Fruit fly (Drosophila melanogaster) S2 (cell line): Measurements from ENCODE around the gene CG43168.

Source experiments
- CG8478 ChIP-seq: fragments of >200 bp; optimal IDR thresholded peaks from 2 replicates; lab custom pipeline; 2018
- CTCF ChIP-seq, 2 experiments: fragments of >200 bp; optimal IDR thresholded peaks; 2 replicates each; lab custom pipeline; 2018

- TF ChIP-seq CG8478 (lab: Kevin White, UChicago) (no peak), CTCF (optimal IDR thresholded peaks at IDR 0.05; lab: Kevin White, UChicago) (no peak)
These were observed 44.7 kb downstream of the CG43168 start, which contains the start of gene Or65a for dm6 chr3L:6320311-6320710.
